Worm (Caenorhabditis elegans): ENCODE data around the gene gldi-3.
A peak's percentile ranks its signal among the peaks of the same experiment; 100 is the strongest.

The gldi-3 gene

DNA sequence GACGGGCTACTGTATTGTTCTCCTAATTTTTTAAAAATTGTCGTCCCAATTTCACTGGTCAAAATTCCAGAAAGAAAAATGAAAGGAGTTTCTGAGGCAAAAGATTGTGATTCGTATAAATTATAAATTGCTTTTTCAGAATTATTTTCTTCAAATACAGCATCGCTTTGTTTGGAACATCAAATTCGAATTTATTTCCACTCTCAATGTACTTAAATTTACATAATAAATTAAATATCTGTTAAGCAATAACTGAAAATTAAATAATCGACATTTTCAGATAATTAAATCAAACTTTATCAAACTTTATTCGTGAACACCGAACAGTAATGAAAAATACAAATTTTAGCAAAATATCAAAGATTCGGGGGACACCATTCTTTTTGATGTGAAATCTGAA lies 5.2 kb downstream of the gldi-3 start:
- TF ChIP-seq Y53G8AR.9 (GFP tag; conservative IDR thresholded peaks at IDR 0.05) (0 out of 2 replicates have a peak, but pooled peaks have one; percentile 48), let-526 (GFP tag; IDR thresholded peaks at IDR 0.05) (no peak), snpc-4 (GFP tag; optimal IDR thresholded peaks at IDR 0.05) (no peak), snpc-4 (tag; optimal IDR thresholded peaks at IDR 0.05) (peak in 1 of 4 experiments; percentile 26), T07F8.4 (tag; optimal IDR thresholded peaks at IDR 0.05) (no peak), xnd-1 (tag; optimal IDR thresholded peaks at IDR 0.05) (peak; percentile 22)

DNA sequence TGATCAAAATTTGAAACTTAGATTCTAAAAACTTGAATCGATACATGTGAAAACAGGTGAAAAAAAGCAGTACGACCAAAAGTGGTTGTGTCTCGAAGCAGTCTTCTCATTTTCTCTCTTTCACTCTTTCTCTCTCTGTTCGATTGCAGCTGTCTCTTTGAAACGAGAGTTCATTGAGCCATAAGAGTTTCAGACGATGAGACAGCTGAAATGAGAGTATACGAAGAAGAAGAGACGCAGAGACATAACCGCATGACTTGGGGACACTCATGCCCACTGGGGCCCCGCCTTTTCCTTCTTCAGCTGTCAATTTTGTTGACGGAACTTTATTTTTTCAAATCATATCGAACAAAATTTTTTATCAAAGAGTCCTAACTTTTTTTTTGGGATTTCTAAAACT lies 5.9 kb downstream of the gldi-3 start:
- TF ChIP-seq let-607 (tag; optimal IDR thresholded peaks at IDR 0.05), result peak; percentile 35 to 57
- no peak for TF ChIP-seq egrh-3 (GFP tag; IDR thresholded peaks at IDR 0.05)
- TF ChIP-seq Y67H2A.10 (GFP tag; conservative IDR thresholded peaks at IDR 0.05), result no peak
- peak; percentile 67 for TF ChIP-seq ceh-27 (GFP tag; optimal IDR thresholded peaks at IDR 0.05)
- TF ChIP-seq unc-62 (GFP tag; optimal IDR thresholded peaks at IDR 0.05), result peak; percentile 86
- no peak for TF ChIP-seq lag-1 (GFP tag; IDR thresholded peaks at IDR 0.05)
- TF ChIP-seq F10E7.11 (tag; optimal IDR thresholded peaks at IDR 0.05), result no peak
- TF ChIP-seq somi-1 (GFP tag; optimal IDR thresholded peaks at IDR 0.05), result peak; percentile 75
- no peak for TF ChIP-seq tbx-9 (tag; optimal IDR thresholded peaks at IDR 0.05; ENCODE audit: borderline replicate concordance)
- no peak for TF ChIP-seq F49E8.2 (tag; optimal IDR thresholded peaks at IDR 0.05; ENCODE audit: insufficient read depth)
- TF ChIP-seq nfya-2 (GFP tag; IDR thresholded peaks at IDR 0.05), result no peak
- TF ChIP-seq ets-4 (GFP tag; optimal IDR thresholded peaks at IDR 0.05), result no peak
- no peak for TF ChIP-seq dpff-1 (tag; optimal IDR thresholded peaks at IDR 0.05)
- 0 out of 2 replicates have a peak, but pooled peaks have one; percentile 17 for TF ChIP-seq Y95B8A.8 (GFP tag; IDR thresholded peaks at IDR 0.05)
- no peak for TF ChIP-seq hsf-1 (GFP tag; IDR thresholded peaks at IDR 0.05)
- peak; percentile 70; the same call in 1 of the 2 replicates for TF ChIP-seq K11D2.4 (GFP tag; IDR thresholded peaks at IDR 0.05)
- TF ChIP-seq rec-8 (tag; optimal IDR thresholded peaks at IDR 0.05), result no peak
- no peak for TF ChIP-seq hlh-26 (GFP tag; conservative IDR thresholded peaks at IDR 0.05)
- peak; percentile 62; the same call in 1 of the 2 replicates for TF ChIP-seq let-526 (GFP tag; IDR thresholded peaks at IDR 0.05)
- TF ChIP-seq nhr-179 (tag; optimal IDR thresholded peaks at IDR 0.05), result no peak
- no peak for TF ChIP-seq lsy-27 (tag; optimal IDR thresholded peaks at IDR 0.05; ENCODE audit: borderline replicate concordance, insufficient read depth)
- no peak for TF ChIP-seq mes-4 (tag; optimal IDR thresholded peaks at IDR 0.05)
- TF ChIP-seq ekl-4 (GFP tag; IDR thresholded peaks at IDR 0.05), result peak; percentile 72
- TF ChIP-seq ztf-26 (tag; optimal IDR thresholded peaks at IDR 0.05), result peak; percentile 79
- TF ChIP-seq zfh-2 (GFP tag; conservative IDR thresholded peaks at IDR 0.05), result peak; percentile 32; the same call in 1 of the 2 replicates
- TF ChIP-seq ZK185.1 (tag; optimal IDR thresholded peaks at IDR 0.05; ENCODE audit: poor library complexity, severe bottlenecking), result peak; percentile 74
- TF ChIP-seq mel-28 (tag; optimal IDR thresholded peaks at IDR 0.05; ENCODE audit: borderline replicate concordance), result no peak
- TF ChIP-seq nfya-1 (tag; optimal IDR thresholded peaks at IDR 0.05; ENCODE audit: borderline replicate concordance, insufficient read depth), result no peak
- no peak for TF ChIP-seq Y56A3A.18 (GFP tag; IDR thresholded peaks at IDR 0.05)
- TF ChIP-seq him-1 (tag; optimal IDR thresholded peaks at IDR 0.05), result no peak
- peak; percentile 47 for TF ChIP-seq lin-54 (GFP tag; optimal IDR thresholded peaks at IDR 0.05)
- no peak for TF ChIP-seq hmg-20 (GFP tag; IDR thresholded peaks at IDR 0.05)
- peak; percentile 57; the same call in 1 of the 2 replicates for TF ChIP-seq madf-3 (GFP tag; IDR thresholded peaks at IDR 0.05)
- TF ChIP-seq nhr-120 (GFP tag; IDR thresholded peaks at IDR 0.05), result no peak
- peak; percentile 82 for TF ChIP-seq chd-7 (tag; optimal IDR thresholded peaks at IDR 0.05)
- TF ChIP-seq snpc-3.4 (tag; optimal IDR thresholded peaks at IDR 0.05), result no peak
- TF ChIP-seq fkh-3 (tag; optimal IDR thresholded peaks at IDR 0.05), result no peak
- peak; percentile 72 for TF ChIP-seq dox-1 (GFP tag; IDR thresholded peaks at IDR 0.05)
- no peak for TF ChIP-seq madf-8 (GFP tag; conservative IDR thresholded peaks at IDR 0.05)
- peak; percentile 37 for TF ChIP-seq pha-4 (tag; optimal IDR thresholded peaks at IDR 0.05)
- no peak for TF ChIP-seq athp-1 (tag; optimal IDR thresholded peaks at IDR 0.05)
